Fruit fly (Drosophila melanogaster): Measurements from ENCODE around the gene Pfdn6.

The Pfdn6 gene

DNA sequence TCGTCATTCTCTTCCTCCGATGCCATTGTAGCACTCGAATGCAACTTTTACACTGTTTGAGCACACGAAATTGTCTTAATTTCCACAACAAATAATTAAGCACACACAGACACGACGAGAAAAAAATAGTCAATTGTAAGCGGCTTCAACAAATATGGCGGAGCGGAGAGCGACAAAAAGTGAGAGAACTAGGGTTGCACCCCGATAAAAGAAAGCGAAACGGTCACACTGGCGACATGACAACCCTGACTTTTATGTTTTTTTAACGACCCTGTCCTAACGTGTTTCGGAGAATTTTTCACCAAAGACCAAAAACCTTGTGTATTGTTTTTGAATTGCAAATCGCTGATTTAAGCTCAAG lies 13.4 kb upstream of the Pfdn6 start, which contains the start of the genes Mi-2 and Prp3 (continued):
- TF ChIP-seq CG10979 (tag; optimal IDR thresholded peaks at IDR 0.05) (no peak), CG3847 (GFP tag; IDR thresholded peaks at IDR 0.05) (peak; percentile 63; the same call in 1 of the 2 replicates), CG14050 (GFP tag; IDR thresholded peaks at IDR 0.05) (no peak), CG13424 (tag; optimal IDR thresholded peaks at IDR 0.05) (no peak), shn (GFP tag; optimal IDR thresholded peaks at IDR 0.05) (no peak), dm (GFP tag; optimal IDR thresholded peaks at IDR 0.05) (peak; percentile 81), z (GFP tag; IDR thresholded peaks at IDR 0.05) (no peak; the same call in 2 of the 3 replicates), al (GFP tag; IDR thresholded peaks at IDR 0.05) (no peak), CG18599 (GFP tag; optimal IDR thresholded peaks at IDR 0.05) (no peak), CG7987 (GFP tag; optimal IDR thresholded peaks at IDR 0.05) (no peak), otp (GFP tag; IDR thresholded peaks at IDR 0.05) (no peak), Hr78 (GFP tag; optimal IDR thresholded peaks at IDR 0.05) (no peak), CG17328 (GFP tag; IDR thresholded peaks at IDR 0.05) (no peak), Hr3 (GFP tag; optimal IDR thresholded peaks at IDR 0.05) (no peak), Mes4 (GFP tag; optimal IDR thresholded peaks at IDR 0.05) (peak; percentile 7), Six4 (GFP tag; optimal IDR thresholded peaks at IDR 0.05) (no peak), bcd (GFP tag; optimal IDR thresholded peaks at IDR 0.05) (peak; percentile 7), CG15073 (GFP tag; optimal IDR thresholded peaks at IDR 0.05) (no peak), ssp (GFP tag; IDR thresholded peaks at IDR 0.05) (no peak), dpn (GFP tag; optimal IDR thresholded peaks at IDR 0.05) (peak in 1 of 2 experiments; percentile 17), Taf1 (GFP tag; IDR thresholded peaks at IDR 0.05) (no peak), CG32767 (GFP tag; IDR thresholded peaks at IDR 0.05) (no peak), CG15514 (GFP tag; optimal IDR thresholded peaks at IDR 0.05) (peak; percentile 72), ewg (GFP tag; optimal IDR thresholded peaks at IDR 0.05) (peak; percentile 7), CG7745 (tag; optimal IDR thresholded peaks at IDR 0.05) (peak; percentile 57), CG7839 (tag; optimal IDR thresholded peaks at IDR 0.05) (no peak), MESR4 (GFP tag; optimal IDR thresholded peaks at IDR 0.05) (peak; percentile 81), Dfd (GFP tag; optimal IDR thresholded peaks at IDR 0.05) (no peak), aop (GFP tag; IDR thresholded peaks at IDR 0.05) (no peak), gem (tag; optimal IDR thresholded peaks at IDR 0.05) (no peak), Oli (tag; optimal IDR thresholded peaks at IDR 0.05) (no peak), vfl (GFP tag; optimal IDR thresholded peaks at IDR 0.05) (no peak), emc (GFP tag; optimal IDR thresholded peaks at IDR 0.05) (no peak), zfh1 (GFP tag; IDR thresholded peaks at IDR 0.05) (peak; percentile 48; the same call in 1 of the 3 replicates), CG7928 (GFP tag; optimal IDR thresholded peaks at IDR 0.05) (peak; percentile 88), Bteb2 (GFP tag; optimal IDR thresholded peaks at IDR 0.05) (peak; percentile 29), tin (GFP tag; optimal IDR thresholded peaks at IDR 0.05) (no peak), bab2 (GFP tag; optimal IDR thresholded peaks at IDR 0.05) (no peak), CG43689 (GFP tag; IDR thresholded peaks at IDR 0.05) (no peak), luna (GFP tag; optimal IDR thresholded peaks at IDR 0.05) (no peak), her (GFP tag; optimal IDR thresholded peaks at IDR 0.05) (peak; percentile 47), CG17186 (GFP tag; optimal IDR thresholded peaks at IDR 0.05) (peak; percentile 23), CG10959 (GFP tag; IDR thresholded peaks at IDR 0.05) (no peak), sens-2 (GFP tag; IDR thresholded peaks at IDR 0.05) (no peak), CG10267 (tag; optimal IDR thresholded peaks at IDR 0.05) (peak; percentile 52), Deaf1 (tag; optimal IDR thresholded peaks at IDR 0.05) (no peak), HHEX (GFP tag; optimal IDR thresholded peaks at IDR 0.05) (no peak), Abd-B (GFP tag; optimal IDR thresholded peaks at IDR 0.05) (peak; percentile 76), CG11695 (GFP tag; IDR thresholded peaks at IDR 0.05) (no peak; the same call in 2 of the 3 replicates), HLH3B (GFP tag; IDR thresholded peaks at IDR 0.05) (no peak), fd3F (GFP tag; optimal IDR thresholded peaks at IDR 0.05) (no peak), CG3407 (GFP tag; optimal IDR thresholded peaks at IDR 0.05) (peak; percentile 3)

Measured in whole organism, embryonic.